Fruit fly (Drosophila melanogaster) whole organism: Measurements from ENCODE around the gene BCAS2.

Experiments
- CG8478 ChIP-seq: fragments of >200 bp; optimal IDR thresholded peaks from 2 replicates; lab custom pipeline; 2018; ENCODE audit warnings: inconsistent platforms
- Dll ChIP-seq: fragments of >200 bp; optimal IDR thresholded peaks from 2 replicates; lab custom pipeline; 2017
- EcR ChIP-seq, 2 experiments: fragments of >200 bp; optimal IDR thresholded peaks; 2 replicates each; lab custom pipeline; 2017; ENCODE audit warnings: missing biosample characterization in 2 of 2, missing genetic modification characterization in 2 of 2, missing genetic modification reagents in 2 of 2
- pan ChIP-seq: fragments of >200 bp; optimal IDR thresholded peaks from 2 replicates; lab custom pipeline; 2017
- psq ChIP-seq: fragments of >200 bp; optimal IDR thresholded peaks from 2 replicates; lab custom pipeline; 2017
- usp ChIP-seq: fragments of >200 bp; optimal IDR thresholded peaks from 2 replicates; lab custom pipeline; 2017; ENCODE audit warnings: missing biosample characterization, missing genetic modification characterization, mixed read lengths

The BCAS2 gene

dm6 chr3R:27919385-27919789, 2.8 kb downstream of the BCAS2 start, which contains the start of gene Boh1:
Gene Boh1, minus strand, starts transcription at chr3R:27919460.
- TF ChIP-seq EcR (GFP tag; optimal IDR thresholded peaks at IDR 0.05; lab: Kevin White, UChicago) (no peak), pan (lab: Kevin White, UChicago) (no peak), usp (no peak), psq (lab: Kevin White, UChicago) (no peak), Dll (lab: Kevin White, UChicago) (no peak), CG8478 (lab: Kevin White, UChicago) (no peak)

dm6 chr3R:27916355-27917019, 5.7 kb downstream of the BCAS2 start, which contains the start of the genes CG5003 and mRpS22:
Gene CG5003, minus strand, starts transcription at chr3R:27916516.
Gene mRpS22, plus strand, starts transcription at chr3R:27916908.
- TF ChIP-seq pan (lab: Kevin White, UChicago) (no peak), EcR (GFP tag; optimal IDR thresholded peaks at IDR 0.05; lab: Kevin White, UChicago) (no peak), usp (no peak), psq (lab: Kevin White, UChicago) (no peak), CG8478 (lab: Kevin White, UChicago) (no peak)

- no peak for TF ChIP-seq psq (lab: Kevin White, UChicago)
- no peak for TF ChIP-seq CG8478 (lab: Kevin White, UChicago)
These were observed 10.0 kb downstream of the BCAS2 start, which contains the start of gene mil for dm6 chr3R:27912147-27912546. Gene mil, plus strand, starts transcription at chr3R:27912447.

- TF ChIP-seq usp (no peak), EcR (GFP tag; optimal IDR thresholded peaks at IDR 0.05; lab: Kevin White, UChicago) (no peak), pan (lab: Kevin White, UChicago) (no peak), Dll (lab: Kevin White, UChicago) (no peak), CG8478 (lab: Kevin White, UChicago) (no peak), psq (lab: Kevin White, UChicago) (no peak)
These were observed 16.5 kb downstream of the BCAS2 start, which contains the start of gene CG34353 for dm6 chr3R:27905695-27906094. Gene CG34353, minus strand, starts transcription at chr3R:27905843.

dm6 chr3R:27888110-27888509, 34.0 kb downstream of the BCAS2 start:
- no peak for TF ChIP-seq psq (lab: Kevin White, UChicago)
- TF ChIP-seq usp = no peak
- no peak for TF ChIP-seq Dll (lab: Kevin White, UChicago)
- no peak for TF ChIP-seq CG8478 (lab: Kevin White, UChicago)
- TF ChIP-seq pan (lab: Kevin White, UChicago) = no peak
- TF ChIP-seq EcR (GFP tag; optimal IDR thresholded peaks at IDR 0.05; lab: Kevin White, UChicago) = no peak

- no peak for TF ChIP-seq pan (lab: Kevin White, UChicago)
- no peak for TF ChIP-seq psq (lab: Kevin White, UChicago)
- no peak for TF ChIP-seq usp
- no peak for TF ChIP-seq Dll (lab: Kevin White, UChicago)
- no peak for TF ChIP-seq EcR (GFP tag; optimal IDR thresholded peaks at IDR 0.05; lab: Kevin White, UChicago)
- no peak for TF ChIP-seq CG8478 (lab: Kevin White, UChicago)
These were observed 49.9 kb downstream of the BCAS2 start, which contains the start of gene CG12426 for dm6 chr3R:27872290-27872689. Gene CG12426, minus strand, starts transcription at chr3R:27872390.
